Fruit fly (Drosophila melanogaster) whole organism, embryonic: Measurements from ENCODE around the gene CG3764.
A peak's percentile ranks its signal among the peaks of the same experiment; 100 is the strongest.

Source experiments
- Aef1 ChIP-seq: fragments of 200-800 bp; sonication (Bioruptor generic); IDR thresholded peaks from 3 replicates; pipeline ENCODE4 v1.3.6; 2022; ENCODE audit warnings: missing biosample characterization, missing genetic modification characterization
- Antp ChIP-seq: fragments of 200-800 bp; sonication (Bioruptor generic); optimal IDR thresholded peaks from 3 replicates; lab custom pipeline; 2016; ENCODE audit warnings: missing biosample characterization, missing genetic modification characterization
- B-H2 ChIP-seq: fragments of 200-800 bp; sonication (Bioruptor generic); optimal IDR thresholded peaks from 2 replicates; lab custom pipeline; 2018; ENCODE audit warnings: missing biosample characterization, mild to moderate bottlenecking, missing genetic modification characterization
- Bgb ChIP-seq: fragments of 200-800 bp; sonication (Bioruptor generic); IDR thresholded peaks from 2 replicates; pipeline ENCODE4 v1.3.6; 2022; ENCODE audit warnings: missing biosample characterization, missing genetic modification characterization; ENCODE audit not compliant: partially characterized antibody
- CG10543 ChIP-seq: fragments of 200-800 bp; sonication (Bioruptor generic); optimal IDR thresholded peaks from 3 replicates; lab custom pipeline; 2017; ENCODE audit warnings: missing biosample characterization, mild to moderate bottlenecking, missing genetic modification characterization, moderate library complexity
- CG10565 ChIP-seq: fragments of 200-800 bp; sonication (Bioruptor generic); optimal IDR thresholded peaks from 3 replicates; lab custom pipeline; 2016; ENCODE audit warnings: missing biosample characterization, mild to moderate bottlenecking, missing genetic modification characterization
- CG11456 ChIP-seq: fragments of 200-800 bp; sonication (Bioruptor generic); IDR thresholded peaks from 3 replicates; pipeline ENCODE4 v1.3.6; 2022; ENCODE audit warnings: missing biosample characterization, missing genetic modification characterization
- CG13296 ChIP-seq: fragments of 200-800 bp; sonication (Bioruptor generic); optimal IDR thresholded peaks from 3 replicates; lab custom pipeline; 2018; ENCODE audit warnings: missing biosample characterization, mild to moderate bottlenecking, missing genetic modification characterization
- CG17385 ChIP-seq: fragments of 200-800 bp; sonication (Bioruptor generic); optimal IDR thresholded peaks from 3 replicates; lab custom pipeline; 2018; ENCODE audit warnings: missing biosample characterization, mild to moderate bottlenecking, missing genetic modification characterization
- CG18262 ChIP-seq: fragments of 200-800 bp; optimal IDR thresholded peaks from 3 replicates; lab custom pipeline; 2019; ENCODE audit warnings: missing biosample characterization, mild to moderate bottlenecking, missing genetic modification characterization, moderate library complexity
- CG18599 ChIP-seq: fragments of 200-800 bp; sonication (Bioruptor generic); optimal IDR thresholded peaks from 3 replicates; lab custom pipeline; 2017; ENCODE audit warnings: missing biosample characterization, missing genetic modification characterization, mild to moderate bottlenecking, moderate library complexity, missing genetic modification reagents
- CG2199 ChIP-seq: fragments of 200-800 bp; sonication (Bioruptor generic); IDR thresholded peaks from 3 replicates; pipeline ENCODE4 v1.3.6; 2022; ENCODE audit warnings: missing biosample characterization, missing genetic modification characterization
- CG32532 ChIP-seq: fragments of 200-800 bp; sonication (Bioruptor generic); IDR thresholded peaks from 2 replicates; pipeline ENCODE4 v1.3.6; 2022; ENCODE audit warnings: missing biosample characterization, missing genetic modification characterization
- CG33213 ChIP-seq: fragments of 200-800 bp; sonication (Bioruptor generic); optimal IDR thresholded peaks from 3 replicates; lab custom pipeline; 2016; ENCODE audit warnings: missing biosample characterization, missing genetic modification characterization
- CG3407 ChIP-seq: fragments of 200-800 bp; sonication (Bioruptor generic); optimal IDR thresholded peaks from 2 replicates; lab custom pipeline; 2018; ENCODE audit warnings: missing biosample characterization, mild to moderate bottlenecking, missing genetic modification characterization
- CG34224 ChIP-seq: fragments of 200-800 bp; sonication (Bioruptor generic); IDR thresholded peaks from 3 replicates; pipeline ENCODE4 v1.3.6; 2022; ENCODE audit warnings: missing biosample characterization, missing genetic modification characterization; ENCODE audit not compliant: partially characterized antibody
- CG34376 ChIP-seq: fragments of 200-800 bp; sonication (Bioruptor generic); optimal IDR thresholded peaks from 2 replicates; lab custom pipeline; 2018; ENCODE audit warnings: missing biosample characterization, mild to moderate bottlenecking, missing genetic modification characterization
- CG6813 ChIP-seq: fragments of 200-800 bp; sonication (Bioruptor generic); optimal IDR thresholded peaks from 2 replicates; lab custom pipeline; 2017; ENCODE audit warnings: missing biosample characterization, missing genetic modification characterization, mild to moderate bottlenecking, moderate library complexity, missing genetic modification reagents
- CG8290 ChIP-seq, 3 experiments: fragments of 200-800 bp; sonication (Bioruptor generic); optimal IDR thresholded peaks; 2 replicates each; lab custom pipeline; 2016 to 2019; ENCODE audit warnings: missing biosample characterization in 3 of 3, missing genetic modification characterization in 3 of 3, mild to moderate bottlenecking in 2 of 3, moderate library complexity in 1 of 3
- CG8359 ChIP-seq: fragments of 200-800 bp; sonication (Bioruptor generic); optimal IDR thresholded peaks from 2 replicates; lab custom pipeline; 2017; ENCODE audit warnings: missing biosample characterization, mild to moderate bottlenecking, missing genetic modification characterization, borderline replicate concordance
- CG9932 ChIP-seq: fragments of 200-800 bp; sonication (Bioruptor generic); IDR thresholded peaks from 2 replicates; pipeline ENCODE4 v1.3.6; 2022; ENCODE audit warnings: missing biosample characterization, missing genetic modification characterization
- Dbx ChIP-seq: fragments of 200-800 bp; sonication (Bioruptor generic); IDR thresholded peaks from 3 replicates; pipeline ENCODE4 v1.3.6; 2022; ENCODE audit warnings: missing biosample characterization, missing genetic modification characterization
- Dp ChIP-seq: fragments of 200-800 bp; sonication (Bioruptor generic); optimal IDR thresholded peaks from 2 replicates; lab custom pipeline; 2018; ENCODE audit warnings: missing biosample characterization, mild to moderate bottlenecking, missing genetic modification characterization, moderate library complexity
- HHEX ChIP-seq: fragments of 200-800 bp; sonication (Bioruptor generic); optimal IDR thresholded peaks from 3 replicates; lab custom pipeline; 2017; ENCODE audit warnings: missing biosample characterization, mild to moderate bottlenecking, missing genetic modification characterization, missing genetic modification reagents
- Hey ChIP-seq: fragments of 200-800 bp; sonication (Bioruptor generic); optimal IDR thresholded peaks from 3 replicates; lab custom pipeline; 2018; ENCODE audit warnings: missing biosample characterization, mild to moderate bottlenecking, missing genetic modification characterization
- Hr78 ChIP-seq, 2 experiments: fragments of 200-800 bp in 1 of 2; fragments of >200 bp in 1 of 2; sonication (Bioruptor generic) in 1 of 2; optimal IDR thresholded peaks; 2 replicates each; lab custom pipeline; 2017 to 2019; ENCODE audit warnings: missing biosample characterization in 2 of 2, missing genetic modification characterization in 2 of 2, mild to moderate bottlenecking in 1 of 2, moderate library complexity in 1 of 2
- Jarid2 ChIP-seq: fragments of 200-800 bp; sonication (Bioruptor generic); optimal IDR thresholded peaks from 3 replicates; lab custom pipeline; 2017; ENCODE audit warnings: mild to moderate bottlenecking, missing biosample characterization, missing genetic modification reagents, missing genetic modification characterization
- Pdp1 ChIP-seq, 2 experiments: fragments of 200-800 bp; sonication (Bioruptor generic); optimal IDR thresholded peaks; 3 replicates each; lab custom pipeline; 2016; ENCODE audit warnings: missing biosample characterization in 2 of 2, missing genetic modification characterization in 2 of 2, mild to moderate bottlenecking in 1 of 2, moderate library complexity in 1 of 2
- Rfx ChIP-seq: fragments of 200-800 bp; sonication (Bioruptor generic); IDR thresholded peaks from 2 replicates; pipeline ENCODE4 v1.3.6; 2022; ENCODE audit warnings: missing biosample characterization, missing genetic modification characterization
- cg ChIP-seq: fragments of 200-800 bp; sonication (Bioruptor generic); optimal IDR thresholded peaks from 3 replicates; lab custom pipeline; 2019; ENCODE audit warnings: missing biosample characterization, mild to moderate bottlenecking, missing genetic modification characterization, moderate library complexity
- cwo ChIP-seq: fragments of 200-800 bp; sonication (Bioruptor generic); optimal IDR thresholded peaks from 3 replicates; lab custom pipeline; 2017; ENCODE audit warnings: missing biosample characterization, missing genetic modification characterization, mild to moderate bottlenecking, moderate library complexity, missing genetic modification reagents
- gsb ChIP-seq: fragments of 200-800 bp; sonication (Bioruptor generic); IDR thresholded peaks from 2 replicates; pipeline ENCODE4 v1.3.6; 2022; ENCODE audit warnings: missing biosample characterization, missing genetic modification characterization
- ken ChIP-seq: fragments of 200-800 bp; sonication (Bioruptor generic); IDR thresholded peaks from 3 replicates; pipeline ENCODE4 v1.3.6; 2022; ENCODE audit warnings: missing biosample characterization, missing genetic modification characterization
- lab ChIP-seq: fragments of 200-800 bp; sonication (Bioruptor generic); optimal IDR thresholded peaks from 3 replicates; lab custom pipeline; 2017; ENCODE audit warnings: missing biosample characterization, missing genetic modification characterization, mild to moderate bottlenecking, moderate library complexity, missing genetic modification reagents
- mirr ChIP-seq: fragments of 200-800 bp; sonication (Bioruptor generic); optimal IDR thresholded peaks from 3 replicates; lab custom pipeline; 2018; ENCODE audit warnings: missing biosample characterization, mild to moderate bottlenecking, missing genetic modification characterization
- nmo ChIP-seq: fragments of 200-800 bp; sonication (Bioruptor generic); optimal IDR thresholded peaks from 2 replicates; lab custom pipeline; 2018; ENCODE audit warnings: missing biosample characterization, mild to moderate bottlenecking, missing genetic modification characterization, moderate library complexity
- pan ChIP-seq, 4 experiments: fragments of >200 bp in 3 of 4; fragments of 200-800 bp in 1 of 4; sonication (Bioruptor generic) in 1 of 4; optimal IDR thresholded peaks in 3 of 4; IDR thresholded peaks in 1 of 4; 2 replicates each; pipeline versions ENCODE4 v1.3.6 to Lab custom; 2017 to 2022; ENCODE audit warnings: missing biosample characterization in 2 of 4, missing genetic modification characterization in 2 of 4, mixed read lengths in 1 of 4
- prd ChIP-seq, 3 experiments: fragments of >200 bp in 2 of 3; fragments of 200-800 bp in 1 of 3; sonication (Bioruptor generic) in 1 of 3; optimal IDR thresholded peaks in 2 of 3; IDR thresholded peaks in 1 of 3; 2 replicates in 2 of 3; 3 replicates in 1 of 3; pipeline versions ENCODE4 v1.3.6 to Lab custom; 2017 to 2022; ENCODE audit warnings: missing biosample characterization in 1 of 3, missing genetic modification characterization in 1 of 3
- salm ChIP-seq: fragments of 200-800 bp; sonication (Bioruptor generic); optimal IDR thresholded peaks from 2 replicates; lab custom pipeline; 2018; ENCODE audit warnings: missing biosample characterization, mild to moderate bottlenecking, missing genetic modification characterization
- schlank ChIP-seq: fragments of 200-800 bp; sonication (Bioruptor generic); optimal IDR thresholded peaks from 2 replicates; lab custom pipeline; 2018; ENCODE audit warnings: missing biosample characterization, mild to moderate bottlenecking, missing genetic modification characterization
- sens ChIP-seq: fragments of 200-800 bp; sonication (Bioruptor generic); peaks from one replicate; lab custom pipeline; 2016; ENCODE audit warnings: missing biosample characterization, missing genetic modification characterization
- seq ChIP-seq: fragments of 200-800 bp; sonication (Bioruptor generic); IDR thresholded peaks from 2 replicates; pipeline ENCODE4 v1.3.6; 2022; ENCODE audit warnings: missing biosample characterization, missing genetic modification characterization
- sob ChIP-seq: fragments of 200-800 bp; sonication (Bioruptor generic); IDR thresholded peaks from 2 replicates; pipeline ENCODE4 v1.3.6; 2022; ENCODE audit warnings: missing biosample characterization, missing genetic modification characterization
- stc ChIP-seq: fragments of 200-800 bp; sonication (Bioruptor generic); IDR thresholded peaks from 2 replicates; pipeline ENCODE4 v1.3.6; 2022; ENCODE audit warnings: missing biosample characterization, missing genetic modification characterization
- tgo ChIP-seq: fragments of 200-800 bp; sonication (Bioruptor generic); IDR thresholded peaks from 3 replicates; pipeline ENCODE4 v1.3.6; 2022; ENCODE audit warnings: missing biosample characterization, missing genetic modification characterization
- ttk ChIP-seq: fragments of 200-800 bp; sonication (Bioruptor generic); IDR thresholded peaks from 2 replicates; pipeline ENCODE4 v2.1.2; 2022; ENCODE audit warnings: missing biosample characterization, missing genetic modification characterization
- vvl ChIP-seq: fragments of 200-800 bp; sonication (Bioruptor generic); IDR thresholded peaks from 2 replicates; pipeline ENCODE4 v1.3.6; 2022; ENCODE audit warnings: missing biosample characterization, missing genetic modification characterization

Gene CG3764

DNA sequence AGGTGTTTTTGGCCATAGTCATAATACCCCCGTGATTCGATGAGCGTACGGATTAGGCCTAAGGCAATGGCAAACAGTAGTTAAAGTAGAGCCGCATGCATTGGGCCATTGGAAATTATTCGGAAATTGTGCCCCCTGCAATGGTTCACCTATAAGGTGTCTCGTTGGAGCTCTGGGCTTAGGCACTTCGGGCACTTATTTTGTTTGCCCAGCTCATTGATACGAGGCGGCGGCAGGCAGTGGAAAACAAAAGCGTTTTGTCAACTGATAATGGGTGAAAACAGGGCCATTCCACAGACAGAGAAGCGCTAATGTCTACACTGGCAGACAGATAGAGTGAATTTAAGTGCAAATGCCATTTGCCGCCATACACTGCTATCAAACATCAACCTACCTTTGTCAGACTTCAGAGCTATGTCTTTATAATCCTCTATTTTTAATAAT, 6.1 kb downstream of the CG3764 start:
- TF ChIP-seq CG3407: no peak
- no peak for TF ChIP-seq CG8290 (GFP tag; optimal IDR thresholded peaks at IDR 0.05; lab: Kevin White, UChicago)
- peak in 1 of 2 experiments; percentile 21 for TF ChIP-seq CG8290 (tag; optimal IDR thresholded peaks at IDR 0.05; lab: Kevin White, UChicago)
- TF ChIP-seq Jarid2 (GFP tag; lab: Kevin White, UChicago): no peak
- TF ChIP-seq mirr (GFP tag; lab: Kevin White, UChicago): peak; percentile 66
- peak; percentile 30 for TF ChIP-seq CG10543 (GFP tag; lab: Kevin White, UChicago)
- no peak for TF ChIP-seq CG34224 (GFP tag; lab: Robert Waterston, UW)
- peak; percentile 41; the same call in 1 of the 2 replicates for TF ChIP-seq CG32532 (GFP tag; lab: Robert Waterston, UW)
- TF ChIP-seq CG13296 (GFP tag; lab: Kevin White, UChicago): peak; percentile 34
- TF ChIP-seq cg (GFP tag; lab: Kevin White, UChicago): no peak
- TF ChIP-seq CG8359: no peak
- TF ChIP-seq Aef1 (GFP tag; lab: Robert Waterston, UW): peak; percentile 41; the same call in 1 of the 3 replicates
- TF ChIP-seq stc (GFP tag; lab: Robert Waterston, UW): 0 out of 2 replicates have a peak, but pooled peaks have one; percentile 15
- no peak for TF ChIP-seq CG18599 (GFP tag; lab: Kevin White, UChicago)
- TF ChIP-seq lab (GFP tag; lab: Kevin White, UChicago): peak; percentile 59
- TF ChIP-seq Antp (GFP tag; lab: Kevin White, UChicago): peak; percentile 10
- no peak for TF ChIP-seq CG18262 (tag; lab: Kevin White, UChicago)
- 0 out of 2 replicates have a peak, but pooled peaks have one; percentile 42 for TF ChIP-seq vvl (GFP tag; lab: Robert Waterston, UW)
- TF ChIP-seq CG33213: no peak
- TF ChIP-seq CG11456: peak; percentile 28; the same call in 1 of the 3 replicates
- no peak for TF ChIP-seq nmo (GFP tag; lab: Kevin White, UChicago)
- TF ChIP-seq CG2199 (GFP tag; lab: Robert Waterston, UW): no peak
- 0 out of 3 replicates have a peak, but pooled peaks have one; percentile 38 for TF ChIP-seq ken (GFP tag; lab: Robert Waterston, UW)
- peak; percentile 6 for TF ChIP-seq salm
- TF ChIP-seq ttk (GFP tag; lab: Robert Waterston, UW): peak; percentile 24; the same call in 1 of the 2 replicates
- peak; percentile 53 for TF ChIP-seq tgo (GFP tag; lab: Robert Waterston, UW)
- peak; percentile 13 for TF ChIP-seq schlank (tag; lab: Kevin White, UChicago)
- peak; percentile 20 for TF ChIP-seq cwo (GFP tag; lab: Kevin White, UChicago)
- peak; percentile 40 for TF ChIP-seq Rfx (GFP tag; lab: Robert Waterston, UW)
- no peak for TF ChIP-seq Bgb (GFP tag; lab: Robert Waterston, UW)
- peak in 1 of 2 experiments; percentile 8 for TF ChIP-seq Pdp1 (GFP tag; optimal IDR thresholded peaks at IDR 0.05; lab: Kevin White, UChicago)
- TF ChIP-seq CG6813 (GFP tag; lab: Kevin White, UChicago): peak; percentile 15
- TF ChIP-seq HHEX: peak; percentile 23
- no peak for TF ChIP-seq CG17385
- 0 out of 2 replicates have a peak, but pooled peaks have one; percentile 43 for TF ChIP-seq sob
- TF ChIP-seq CG34376: peak; percentile 23
- no peak for TF ChIP-seq CG10565 (GFP tag; lab: Kevin White, UChicago)
- TF ChIP-seq pan (optimal IDR thresholded peaks at IDR 0.05; lab: Kevin White, UChicago): no peak
- TF ChIP-seq pan (GFP tag; optimal IDR thresholded peaks at IDR 0.05 in 1 of 2, IDR thresholded peaks at IDR 0.05 in 1 of 2): peak in 1 of 2 experiments; percentile 55
- no peak for TF ChIP-seq Dp
- 0 out of 3 replicates have a peak, but pooled peaks have one; percentile 46 for TF ChIP-seq Dbx (GFP tag; lab: Robert Waterston, UW)
- no peak for TF ChIP-seq gsb (GFP tag; lab: Robert Waterston, UW)
- peak; percentile 39 for TF ChIP-seq B-H2 (GFP tag; lab: Kevin White, UChicago)
- 0 out of 2 replicates have a peak, but pooled peaks have one; percentile 14 for TF ChIP-seq seq (GFP tag; lab: Robert Waterston, UW)
- peak in 1 of 2 experiments; percentile 35 for TF ChIP-seq Hr78 (GFP tag; optimal IDR thresholded peaks at IDR 0.05; lab: Kevin White, UChicago)
- TF ChIP-seq sens (GFP tag; lab: Kevin White, UChicago): peak; percentile 75
- peak; percentile 50 for TF ChIP-seq CG9932
- no peak for TF ChIP-seq prd (optimal IDR thresholded peaks at IDR 0.05; lab: Kevin White, UChicago)
- TF ChIP-seq prd (GFP tag; IDR thresholded peaks at IDR 0.05; lab: Robert Waterston, UW): 0 out of 3 replicates have a peak, but pooled peaks have one; percentile 21
- peak; percentile 33 for TF ChIP-seq Hey (tag; lab: Kevin White, UChicago)
